Worm (Caenorhabditis elegans) whole organism, L4 larva: Measurements from ENCODE around the gene pot-1.

Experiments
- D1046.2 ChIP-seq: fragments of 200-800 bp; sonication (Bioruptor generic); IDR thresholded peaks from 2 replicates; pipeline ENCODE4 v1.3.6; 2022; ENCODE audit warnings: missing genetic modification characterization, missing compliant biosample characterization
- F26F4.8 ChIP-seq: fragments of 200-800 bp; sonication (Bioruptor generic); conservative IDR thresholded peaks from 2 replicates; pipeline ENCODE4 v1.3.6; 2022; ENCODE audit warnings: missing genetic modification characterization, missing compliant biosample characterization
- F49E8.2 ChIP-seq: sonication (generic microtip); optimal IDR thresholded peaks from 2 replicates; lab custom pipeline; 2016; ENCODE audit warnings: missing compliant biosample characterization, mild to moderate bottlenecking, missing genetic modification characterization, borderline replicate concordance
- R02D3.7 ChIP-seq: fragments of 150-350 bp; sonication (generic microtip); optimal IDR thresholded peaks from 3 replicates; lab custom pipeline; 2014; ENCODE audit warnings: missing biosample characterization, missing genetic modification characterization
- T20F7.1 ChIP-seq: fragments of 200-800 bp; sonication (Bioruptor generic); optimal IDR thresholded peaks from 2 replicates; lab custom pipeline; 2018; ENCODE audit warnings: mild to moderate bottlenecking, missing genetic modification characterization, missing compliant biosample characterization
- Y105C5A.15 ChIP-seq: fragments of 200-800 bp; sonication (Bioruptor generic); IDR thresholded peaks from 2 replicates; pipeline ENCODE4 v1.3.6; 2022; ENCODE audit warnings: missing genetic modification characterization, missing compliant biosample characterization
- Y48G9A.11 ChIP-seq: fragments of 200-800 bp; sonication (Bioruptor generic); IDR thresholded peaks from 2 replicates; pipeline ENCODE4 v1.3.6; 2022; ENCODE audit warnings: missing genetic modification reagents, missing genetic modification characterization, missing compliant biosample characterization
- Y5F2A.4 ChIP-seq: fragments of 200-800 bp; sonication (Bioruptor generic); optimal IDR thresholded peaks from 2 replicates; lab custom pipeline; 2018; ENCODE audit warnings: mild to moderate bottlenecking, missing genetic modification characterization, missing compliant biosample characterization
- ZK546.5 ChIP-seq, 2 experiments: sonication (generic microtip); optimal IDR thresholded peaks; 2 replicates each; lab custom pipeline; 2017; ENCODE audit warnings: missing biosample characterization in 2 of 2, missing genetic modification characterization in 2 of 2
- ama-1 ChIP-seq: fragments of 150-350 bp; optimal IDR thresholded peaks from 2 replicates; lab custom pipeline; 2014; ENCODE audit warnings: inconsistent platforms, mixed read lengths
- arid-1 ChIP-seq: fragments of 200-800 bp; sonication (Bioruptor generic); conservative IDR thresholded peaks from 2 replicates; pipeline ENCODE4 v1.3.6; 2022; ENCODE audit warnings: missing genetic modification reagents, missing genetic modification characterization, missing compliant biosample characterization
- ceh-82 ChIP-seq: sonication (generic microtip); optimal IDR thresholded peaks from 2 replicates; lab custom pipeline; 2017; ENCODE audit warnings: missing biosample characterization, missing genetic modification characterization
- cey-2 ChIP-seq: sonication (generic microtip); optimal IDR thresholded peaks from 3 replicates; lab custom pipeline; 2017; ENCODE audit warnings: missing genetic modification characterization, mild to moderate bottlenecking, missing compliant biosample characterization, antibody characterized with exemption, borderline replicate concordance; ENCODE audit not compliant: insufficient read depth
- ctbp-1 ChIP-seq: fragments of 200-800 bp; sonication (Bioruptor generic); IDR thresholded peaks from 2 replicates; pipeline ENCODE4 v1.3.6; 2022; ENCODE audit warnings: missing genetic modification reagents, missing genetic modification characterization, missing compliant biosample characterization
- daf-12 ChIP-seq: fragments of 150-350 bp; optimal IDR thresholded peaks from 2 replicates; lab custom pipeline; 2014; ENCODE audit warnings: missing biosample characterization, missing genetic modification reagents, missing genetic modification characterization
- daf-19 ChIP-seq: fragments of 200-800 bp; sonication (Bioruptor generic); conservative IDR thresholded peaks from 2 replicates; pipeline ENCODE4 v1.3.6; 2022; ENCODE audit warnings: missing genetic modification characterization, missing compliant biosample characterization
- daf-8 ChIP-seq: fragments of 200-800 bp; sonication (Bioruptor generic); IDR thresholded peaks from 2 replicates; pipeline ENCODE4 v1.3.6; 2022; ENCODE audit warnings: missing genetic modification characterization, missing compliant biosample characterization
- dmd-9 ChIP-seq: fragments of 200-800 bp; sonication (Bioruptor generic); IDR thresholded peaks from 2 replicates; pipeline ENCODE4 v1.3.6; 2022; ENCODE audit warnings: missing genetic modification reagents, missing genetic modification characterization, missing compliant biosample characterization
- egl-43 ChIP-seq: fragments of 200-800 bp; sonication (Bioruptor generic); IDR thresholded peaks from 2 replicates; pipeline ENCODE4 v1.3.6; 2022; ENCODE audit warnings: missing genetic modification reagents, missing genetic modification characterization, missing compliant biosample characterization
- fos-1 ChIP-seq: fragments of 150-350 bp; optimal IDR thresholded peaks from 2 replicates; lab custom pipeline; 2014; ENCODE audit warnings: missing biosample characterization, missing genetic modification characterization
- gei-8 ChIP-seq: fragments of 200-800 bp; sonication (Bioruptor generic); optimal IDR thresholded peaks from 2 replicates; lab custom pipeline; 2018; ENCODE audit warnings: mild to moderate bottlenecking, missing genetic modification characterization, missing compliant biosample characterization
- hif-1 ChIP-seq, 2 experiments: sonication (generic microtip); optimal IDR thresholded peaks; 2 replicates each; lab custom pipeline; 2016 to 2017; ENCODE audit warnings: missing compliant biosample characterization in 2 of 2, missing genetic modification characterization in 2 of 2, missing genetic modification reagents in 2 of 2, missing genotype in 2 of 2, mild to moderate bottlenecking in 1 of 2
- hlh-11 ChIP-seq: fragments of 200-800 bp; sonication (Bioruptor generic); optimal IDR thresholded peaks from 2 replicates; lab custom pipeline; 2018; ENCODE audit warnings: mild to moderate bottlenecking, missing genetic modification characterization, missing compliant biosample characterization
- jun-1 ChIP-seq: fragments of 150-350 bp; optimal IDR thresholded peaks from 2 replicates; lab custom pipeline; 2014; ENCODE audit warnings: missing biosample characterization, missing genetic modification reagents, missing genetic modification characterization
- lim-7 ChIP-seq: fragments of 200-800 bp; sonication (Bioruptor generic); IDR thresholded peaks from 2 replicates; pipeline ENCODE4 v1.3.6; 2022; ENCODE audit warnings: missing genetic modification characterization, missing compliant biosample characterization
- lin-1 ChIP-seq: fragments of 200-800 bp; sonication (Bioruptor generic); IDR thresholded peaks from 2 replicates; pipeline ENCODE4 v1.3.6; 2022; ENCODE audit warnings: missing genetic modification reagents, missing genetic modification characterization, missing compliant biosample characterization
- lin-13 ChIP-seq: fragments of 150-350 bp; optimal IDR thresholded peaks from 2 replicates; lab custom pipeline; 2014; ENCODE audit warnings: missing biosample characterization, missing genetic modification reagents, missing genetic modification characterization
- lin-38 ChIP-seq: fragments of 200-800 bp; sonication (Bioruptor generic); IDR thresholded peaks from 2 replicates; pipeline ENCODE4 v1.3.6; 2022; ENCODE audit warnings: missing genetic modification reagents, missing genetic modification characterization, missing compliant biosample characterization
- lin-39 ChIP-seq: fragments of 150-350 bp; optimal IDR thresholded peaks from 2 replicates; lab custom pipeline; 2014; ENCODE audit warnings: missing biosample characterization, missing genetic modification reagents, missing genetic modification characterization
- lsy-2 ChIP-seq, 2 experiments: fragments of 150-350 bp in 1 of 2; sonication (generic microtip) in 1 of 2; optimal IDR thresholded peaks; 2 replicates each; lab custom pipeline; 2014 to 2017; ENCODE audit warnings: missing biosample characterization in 2 of 2, missing genetic modification characterization in 2 of 2
- mdl-1 ChIP-seq, 2 experiments: fragments of 150-350 bp in 1 of 2; sonication (generic microtip) in 1 of 2; optimal IDR thresholded peaks; 2 replicates each; lab custom pipeline; 2014 to 2017; ENCODE audit warnings: missing biosample characterization in 2 of 2, missing genetic modification characterization in 2 of 2
- mdt-29 ChIP-seq: fragments of 200-800 bp; sonication (Bioruptor generic); IDR thresholded peaks from 2 replicates; pipeline ENCODE4 v1.3.6; 2022; ENCODE audit warnings: missing genetic modification reagents, missing genetic modification characterization, missing compliant biosample characterization
- mep-1 ChIP-seq: fragments of 150-350 bp; sonication (generic microtip); optimal IDR thresholded peaks from 3 replicates; lab custom pipeline; 2014; ENCODE audit warnings: missing biosample characterization, missing genetic modification characterization
- mes-2 ChIP-seq: sonication (generic microtip); optimal IDR thresholded peaks from 2 replicates; lab custom pipeline; 2016; ENCODE audit warnings: missing genotype, mild to moderate bottlenecking, missing genetic modification characterization, missing compliant biosample characterization; ENCODE audit not compliant: poor library complexity, severe bottlenecking
- nhr-11 ChIP-seq: fragments of 150-350 bp; optimal IDR thresholded peaks from 2 replicates; lab custom pipeline; 2014; ENCODE audit warnings: missing biosample characterization, missing genetic modification characterization
- nhr-237 ChIP-seq: sonication (generic microtip); optimal IDR thresholded peaks from 2 replicates; lab custom pipeline; 2017; ENCODE audit warnings: missing biosample characterization, missing genetic modification characterization
- nhr-48 ChIP-seq: sonication (generic microtip); optimal IDR thresholded peaks from 2 replicates; lab custom pipeline; 2016; ENCODE audit warnings: mild to moderate bottlenecking, missing genetic modification characterization, missing compliant biosample characterization
- nhr-6 ChIP-seq: fragments of 150-350 bp; optimal IDR thresholded peaks from 2 replicates; lab custom pipeline; 2014; ENCODE audit warnings: missing biosample characterization, missing genetic modification characterization
- nhr-76 ChIP-seq: fragments of 150-350 bp; optimal IDR thresholded peaks from 2 replicates; lab custom pipeline; 2014; ENCODE audit warnings: missing biosample characterization, missing genetic modification characterization
- pha-4 ChIP-seq, 2 experiments: fragments of 150-350 bp in 1 of 2; fragments of 200-800 bp in 1 of 2; sonication (Bioruptor generic) in 1 of 2; IDR thresholded peaks in 1 of 2; optimal IDR thresholded peaks in 1 of 2; 2 replicates each; pipeline versions ENCODE4 v1.3.6 to Lab custom; 2014 to 2022; ENCODE audit warnings: missing genetic modification characterization in 2 of 2, missing genetic modification reagents in 2 of 2, missing biosample characterization in 1 of 2, missing compliant biosample characterization in 1 of 2
- pqm-1 ChIP-seq: sonication (generic microtip); optimal IDR thresholded peaks from 2 replicates; lab custom pipeline; 2017; ENCODE audit warnings: missing biosample characterization, missing genetic modification characterization
- skn-1 ChIP-seq: fragments of 150-350 bp; optimal IDR thresholded peaks from 2 replicates; lab custom pipeline; 2014; ENCODE audit warnings: missing biosample characterization, missing genetic modification characterization
- snpc-1.2 ChIP-seq: fragments of 200-800 bp; sonication (Bioruptor generic); IDR thresholded peaks from 2 replicates; pipeline ENCODE4 v1.3.6; 2022; ENCODE audit warnings: missing genetic modification reagents, missing genetic modification characterization, missing compliant biosample characterization
- tra-1 ChIP-seq: fragments of 200-800 bp; sonication (Bioruptor generic); IDR thresholded peaks from 2 replicates; pipeline ENCODE4 v1.3.6; 2022; ENCODE audit warnings: missing genetic modification reagents, missing genetic modification characterization, missing compliant biosample characterization
- unc-130 ChIP-seq: sonication (generic microtip); optimal IDR thresholded peaks from 2 replicates; lab custom pipeline; 2016; ENCODE audit warnings: missing genetic modification reagents, missing genetic modification characterization, missing compliant biosample characterization
- zag-1 ChIP-seq: fragments of 150-350 bp; optimal IDR thresholded peaks from 2 replicates; lab custom pipeline; 2014; ENCODE audit warnings: missing biosample characterization, missing genetic modification characterization
- zfp-2 ChIP-seq: sonication (generic microtip); optimal IDR thresholded peaks from 2 replicates; lab custom pipeline; 2016; ENCODE audit warnings: mild to moderate bottlenecking, missing genetic modification characterization, missing compliant biosample characterization
- zfp-3 ChIP-seq: fragments of 200-800 bp; sonication (Bioruptor generic); conservative IDR thresholded peaks from 2 replicates; pipeline ENCODE4 v1.3.6; 2022; ENCODE audit warnings: missing genetic modification reagents, missing genetic modification characterization, missing compliant biosample characterization
- zip-11 ChIP-seq: fragments of 200-800 bp; sonication (Bioruptor generic); IDR thresholded peaks from 2 replicates; pipeline ENCODE4 v1.3.6; 2022; ENCODE audit warnings: missing genetic modification characterization, missing compliant biosample characterization
- ztf-7 ChIP-seq: fragments of 150-350 bp; optimal IDR thresholded peaks from 2 replicates; lab custom pipeline; 2014; ENCODE audit warnings: missing biosample characterization, missing genetic modification characterization

The pot-1 gene

ce11 chrIII:7101814-7102477, 31.5 kb downstream of the pot-1 start:
- no peak for TF ChIP-seq mdl-1 (tag; optimal IDR thresholded peaks at IDR 0.05; lab: Kevin White, UChicago)
- no peak for TF ChIP-seq R02D3.7 (tag; lab: Kevin White, UChicago)
- 0 out of 2 replicates have a peak, but pooled peaks have one; percentile 9 for TF ChIP-seq Y105C5A.15 (GFP tag; lab: Robert Waterston, UW)
- TF ChIP-seq ceh-82 (tag; lab: Kevin White, UChicago): no peak
- TF ChIP-seq D1046.2: 0 out of 2 replicates have a peak, but pooled peaks have one; percentile 13
- TF ChIP-seq nhr-11 (tag; lab: Kevin White, UChicago): no peak
- TF ChIP-seq nhr-6 (tag; lab: Kevin White, UChicago): no peak
- TF ChIP-seq ztf-7 (tag; lab: Kevin White, UChicago): no peak
- no peak for TF ChIP-seq tra-1 (GFP tag; lab: Robert Waterston, UW)
- no peak for TF ChIP-seq daf-12
- TF ChIP-seq lin-13: no peak
- no peak for TF ChIP-seq lsy-2 (tag; optimal IDR thresholded peaks at IDR 0.05; lab: Kevin White, UChicago)
- no peak for TF ChIP-seq egl-43 (GFP tag; lab: Robert Waterston, UW)
- TF ChIP-seq lin-38 (GFP tag; lab: Robert Waterston, UW): no peak; the same call in 1 of the 2 replicates
- TF ChIP-seq dmd-9 (GFP tag; lab: Robert Waterston, UW): no peak
- TF ChIP-seq skn-1 (tag; lab: Kevin White, UChicago): no peak
- TF ChIP-seq ctbp-1 (GFP tag; lab: Robert Waterston, UW): no peak
- no peak for TF ChIP-seq pqm-1
- TF ChIP-seq zfp-2 (tag; lab: Kevin White, UChicago): no peak
- TF ChIP-seq nhr-76 (tag; lab: Kevin White, UChicago): no peak
- TF ChIP-seq snpc-1.2 (GFP tag; lab: Robert Waterston, UW): no peak
- TF ChIP-seq gei-8 (GFP tag; lab: Kevin White, UChicago): no peak
- TF ChIP-seq lin-39 (tag; lab: Kevin White, UChicago): no peak
- no peak for TF ChIP-seq zag-1 (tag; lab: Kevin White, UChicago)
- 0 out of 2 replicates have a peak, but pooled peaks have one; percentile 43 for TF ChIP-seq lim-7 (GFP tag; lab: Robert Waterston, UW)
- TF ChIP-seq ama-1: no peak
- no peak for TF ChIP-seq Y5F2A.4 (GFP tag; lab: Kevin White, UChicago)
- TF ChIP-seq ZK546.5 (tag; optimal IDR thresholded peaks at IDR 0.05; lab: Kevin White, UChicago): no peak
- TF ChIP-seq mes-2: no peak
- peak; percentile 25 for TF ChIP-seq F49E8.2 (tag; lab: Kevin White, UChicago)
- no peak for TF ChIP-seq fos-1 (tag; lab: Kevin White, UChicago)
- no peak; the same call in 1 of the 2 replicates for TF ChIP-seq Y48G9A.11
- no peak for TF ChIP-seq hlh-11
- TF ChIP-seq daf-8 (GFP tag; lab: Robert Waterston, UW): no peak
- no peak for TF ChIP-seq nhr-237 (tag; lab: Kevin White, UChicago)
- no peak for TF ChIP-seq T20F7.1 (GFP tag; lab: Kevin White, UChicago)
- TF ChIP-seq unc-130 (GFP tag; lab: Kevin White, UChicago): peak; percentile 79
- 0 out of 2 replicates have a peak, but pooled peaks have one; percentile 20 for TF ChIP-seq arid-1
- TF ChIP-seq jun-1: no peak
- TF ChIP-seq zfp-3 (GFP tag; lab: Robert Waterston, UW): no peak
- no peak for TF ChIP-seq mdt-29 (GFP tag; lab: Robert Waterston, UW)
- no peak for TF ChIP-seq F26F4.8
- TF ChIP-seq zip-11 (GFP tag; lab: Robert Waterston, UW): no peak
- TF ChIP-seq daf-19 (GFP tag; lab: Robert Waterston, UW): no peak
- TF ChIP-seq mep-1 (tag; lab: Kevin White, UChicago): no peak
- TF ChIP-seq nhr-48 (tag; lab: Kevin White, UChicago): no peak
- no peak for TF ChIP-seq cey-2 (tag; lab: Kevin White, UChicago)
- TF ChIP-seq pha-4 (GFP tag; IDR thresholded peaks at IDR 0.05; lab: Robert Waterston, UW): no peak
- no peak for TF ChIP-seq pha-4 (tag; optimal IDR thresholded peaks at IDR 0.05; lab: Kevin White, UChicago)
- TF ChIP-seq lin-1 (GFP tag; lab: Robert Waterston, UW): 0 out of 2 replicates have a peak, but pooled peaks have one; percentile 31
- TF ChIP-seq hif-1 (tag; optimal IDR thresholded peaks at IDR 0.05; lab: Kevin White, UChicago): no peak
